Fruit fly (Drosophila melanogaster) whole organism, embryonic: ENCODE data around the gene SelG.
A peak's percentile ranks its signal among the peaks of the same experiment; 100 is the strongest.

Experiments
- Aef1 ChIP-seq: fragments of 200-800 bp; sonication (Bioruptor generic); IDR thresholded peaks from 3 replicates; pipeline ENCODE4 v1.3.6; 2022; ENCODE audit warnings: missing biosample characterization, missing genetic modification characterization
- CG10147 ChIP-seq: fragments of 200-800 bp; sonication (Bioruptor generic); optimal IDR thresholded peaks from 2 replicates; lab custom pipeline; 2019; ENCODE audit warnings: missing biosample characterization, mild to moderate bottlenecking, missing genetic modification characterization, moderate library complexity
- CG10366 ChIP-seq: fragments of 200-800 bp; sonication (Bioruptor generic); IDR thresholded peaks from 2 replicates; pipeline ENCODE4 v1.3.6; 2022; ENCODE audit warnings: missing biosample characterization, missing genetic modification characterization
- CG1233 ChIP-seq: fragments of 200-800 bp; sonication (Bioruptor generic); optimal IDR thresholded peaks from 4 replicates; lab custom pipeline; 2018; ENCODE audit warnings: missing biosample characterization, mild to moderate bottlenecking, missing genetic modification characterization
- CG14441 ChIP-seq: fragments of 200-800 bp; sonication (Bioruptor generic); IDR thresholded peaks from 2 replicates; pipeline ENCODE4 v1.3.6; 2022; ENCODE audit warnings: missing biosample characterization, missing genetic modification characterization
- CG1602 ChIP-seq: fragments of 200-800 bp; sonication (Bioruptor generic); optimal IDR thresholded peaks from 3 replicates; lab custom pipeline; 2016; ENCODE audit warnings: missing biosample characterization, missing genetic modification characterization
- CG17328 ChIP-seq: fragments of 200-800 bp; sonication (Bioruptor generic); IDR thresholded peaks from 2 replicates; pipeline ENCODE4 v1.3.6; 2022; ENCODE audit warnings: missing biosample characterization, missing genetic modification characterization
- CG17359 ChIP-seq: fragments of 200-800 bp; sonication (Bioruptor generic); optimal IDR thresholded peaks from 3 replicates; lab custom pipeline; 2018; ENCODE audit warnings: missing biosample characterization, mild to moderate bottlenecking, missing genetic modification characterization, moderate library complexity
- CG17612 ChIP-seq: fragments of 200-800 bp; sonication (Bioruptor generic); IDR thresholded peaks from 2 replicates; pipeline ENCODE4 v1.3.6; 2022; ENCODE audit warnings: missing biosample characterization, missing genetic modification characterization
- CG17802 ChIP-seq: fragments of 200-800 bp; sonication (Bioruptor generic); optimal IDR thresholded peaks from 2 replicates; lab custom pipeline; 2018; ENCODE audit warnings: missing biosample characterization, mild to moderate bottlenecking, missing genetic modification characterization, moderate library complexity
- CG1792 ChIP-seq: fragments of 200-800 bp; sonication (Bioruptor generic); optimal IDR thresholded peaks from 2 replicates; lab custom pipeline; 2016; ENCODE audit warnings: missing biosample characterization, missing genetic modification characterization
- CG18262 ChIP-seq: fragments of 200-800 bp; optimal IDR thresholded peaks from 3 replicates; lab custom pipeline; 2019; ENCODE audit warnings: missing biosample characterization, mild to moderate bottlenecking, missing genetic modification characterization, moderate library complexity
- CG18599 ChIP-seq: fragments of 200-800 bp; sonication (Bioruptor generic); optimal IDR thresholded peaks from 3 replicates; lab custom pipeline; 2017; ENCODE audit warnings: missing biosample characterization, missing genetic modification characterization, mild to moderate bottlenecking, moderate library complexity, missing genetic modification reagents
- CG2120 ChIP-seq: fragments of 200-800 bp; sonication (Bioruptor generic); optimal IDR thresholded peaks from 3 replicates; lab custom pipeline; 2016; ENCODE audit warnings: missing biosample characterization, missing genetic modification characterization
- CG2712 ChIP-seq: fragments of 200-800 bp; optimal IDR thresholded peaks from 3 replicates; lab custom pipeline; 2019; ENCODE audit warnings: missing biosample characterization, mild to moderate bottlenecking, missing genetic modification characterization, moderate library complexity
- CG32772 ChIP-seq: fragments of 200-800 bp; sonication (Bioruptor generic); IDR thresholded peaks from 2 replicates; pipeline ENCODE4 v1.3.6; 2022; ENCODE audit warnings: missing biosample characterization, missing genetic modification characterization
- CG7745 ChIP-seq: fragments of 200-800 bp; sonication (Bioruptor generic); optimal IDR thresholded peaks from 2 replicates; lab custom pipeline; 2018; ENCODE audit warnings: missing biosample characterization, mild to moderate bottlenecking, missing genetic modification characterization, moderate library complexity
- CG7786 ChIP-seq: fragments of 200-800 bp; sonication (Bioruptor generic); optimal IDR thresholded peaks from 2 replicates; lab custom pipeline; 2016; ENCODE audit warnings: missing biosample characterization, missing genetic modification characterization
- CG8478 ChIP-seq: fragments of >200 bp; optimal IDR thresholded peaks from 2 replicates; lab custom pipeline; 2018
- CG8924 ChIP-seq: fragments of 200-800 bp; optimal IDR thresholded peaks from 3 replicates; lab custom pipeline; 2019; ENCODE audit warnings: missing biosample characterization, mild to moderate bottlenecking, missing genetic modification characterization, moderate library complexity
- Dip2 ChIP-seq: fragments of 200-800 bp; sonication (Bioruptor generic); IDR thresholded peaks from 2 replicates; pipeline ENCODE4 v1.3.6; 2022; ENCODE audit warnings: missing biosample characterization, missing genetic modification characterization
- Dip3 ChIP-seq: fragments of 200-800 bp; sonication (Bioruptor generic); optimal IDR thresholded peaks from 3 replicates; lab custom pipeline; 2016; ENCODE audit warnings: missing biosample characterization, missing genetic modification characterization
- E2f1 ChIP-seq: fragments of 200-800 bp; sonication (Bioruptor generic); IDR thresholded peaks from 2 replicates; pipeline ENCODE4 v1.3.6; 2022; ENCODE audit warnings: missing biosample characterization, missing genetic modification characterization
- Elba2 ChIP-seq: fragments of 200-800 bp; sonication (Bioruptor generic); optimal IDR thresholded peaks from 3 replicates; lab custom pipeline; 2016; ENCODE audit warnings: missing biosample characterization, missing genetic modification characterization
- H2.0 ChIP-seq: fragments of 200-800 bp; sonication (Bioruptor generic); IDR thresholded peaks from 2 replicates; pipeline ENCODE4 v1.3.6; 2022; ENCODE audit warnings: missing biosample characterization, missing genetic modification characterization
- HLH54F ChIP-seq: fragments of 200-800 bp; sonication (Bioruptor generic); optimal IDR thresholded peaks from 3 replicates; lab custom pipeline; 2016; ENCODE audit warnings: missing biosample characterization, missing genetic modification characterization
- Hr51 ChIP-seq, 2 experiments: fragments of 200-800 bp; sonication (Bioruptor generic); optimal IDR thresholded peaks; 2 replicates in 1 of 2; 3 replicates in 1 of 2; lab custom pipeline; 2016 to 2018; ENCODE audit warnings: missing biosample characterization in 2 of 2, missing genetic modification characterization in 2 of 2, mild to moderate bottlenecking in 1 of 2, moderate library complexity in 1 of 2
- Hsf ChIP-seq: fragments of 200-800 bp; sonication (Bioruptor generic); optimal IDR thresholded peaks from 3 replicates; lab custom pipeline; 2016; ENCODE audit warnings: missing biosample characterization, missing genetic modification characterization
- Mad ChIP-seq: fragments of 200-800 bp; sonication (Bioruptor generic); optimal IDR thresholded peaks from 2 replicates; lab custom pipeline; 2016; ENCODE audit warnings: missing biosample characterization, missing genetic modification characterization
- NK7.1 ChIP-seq: fragments of 200-800 bp; sonication (Bioruptor generic); optimal IDR thresholded peaks from 3 replicates; lab custom pipeline; 2016; ENCODE audit warnings: missing biosample characterization, missing genetic modification characterization
- Nf-YA ChIP-seq: fragments of 200-800 bp; sonication (Bioruptor generic); IDR thresholded peaks from 2 replicates; pipeline ENCODE4 v1.3.6; 2022; ENCODE audit warnings: missing biosample characterization, missing genetic modification characterization
- Sox102F ChIP-seq: fragments of 200-800 bp; sonication (Bioruptor generic); optimal IDR thresholded peaks from 2 replicates; lab custom pipeline; 2018; ENCODE audit warnings: missing biosample characterization, mild to moderate bottlenecking, missing genetic modification characterization, moderate library complexity
- Xrp1 ChIP-seq: fragments of 200-800 bp; sonication (Bioruptor generic); IDR thresholded peaks from 2 replicates; pipeline ENCODE4 v1.3.6; 2022; ENCODE audit warnings: missing biosample characterization, missing genetic modification characterization
- ara ChIP-seq: fragments of 200-800 bp; sonication (Bioruptor generic); IDR thresholded peaks from 2 replicates; pipeline ENCODE4 v1.3.6; 2022; ENCODE audit warnings: missing biosample characterization, missing genetic modification characterization
- caup ChIP-seq: fragments of 200-800 bp; sonication (Bioruptor generic); optimal IDR thresholded peaks from 3 replicates; lab custom pipeline; 2017; ENCODE audit warnings: missing biosample characterization, mild to moderate bottlenecking, missing genetic modification characterization, moderate library complexity; ENCODE audit not compliant: severe bottlenecking
- cg ChIP-seq: fragments of 200-800 bp; sonication (Bioruptor generic); optimal IDR thresholded peaks from 3 replicates; lab custom pipeline; 2019; ENCODE audit warnings: missing biosample characterization, mild to moderate bottlenecking, missing genetic modification characterization, moderate library complexity
- eyg ChIP-seq: fragments of 200-800 bp; sonication (Bioruptor generic); optimal IDR thresholded peaks from 3 replicates; lab custom pipeline; 2016; ENCODE audit warnings: missing biosample characterization, missing genetic modification characterization
- fd102C ChIP-seq: fragments of 200-800 bp; sonication (Bioruptor generic); optimal IDR thresholded peaks from 2 replicates; lab custom pipeline; 2018; ENCODE audit warnings: missing biosample characterization, mild to moderate bottlenecking, missing genetic modification characterization, moderate library complexity
- ind ChIP-seq: fragments of 200-800 bp; sonication (Bioruptor generic); optimal IDR thresholded peaks from 3 replicates; lab custom pipeline; 2016; ENCODE audit warnings: missing biosample characterization, missing genetic modification characterization
- insv ChIP-seq, 2 experiments: fragments of 200-800 bp; sonication (Bioruptor generic); optimal IDR thresholded peaks; 3 replicates each; lab custom pipeline; 2016 to 2018; ENCODE audit warnings: missing biosample characterization in 2 of 2, missing genetic modification characterization in 2 of 2
- lab ChIP-seq: fragments of 200-800 bp; sonication (Bioruptor generic); optimal IDR thresholded peaks from 3 replicates; lab custom pipeline; 2017; ENCODE audit warnings: missing biosample characterization, missing genetic modification characterization, mild to moderate bottlenecking, moderate library complexity, missing genetic modification reagents
- mam ChIP-seq: fragments of 200-800 bp; sonication (Bioruptor generic); optimal IDR thresholded peaks from 3 replicates; lab custom pipeline; 2016; ENCODE audit warnings: missing biosample characterization, missing genetic modification characterization
- otp ChIP-seq: fragments of 200-800 bp; sonication (Bioruptor generic); IDR thresholded peaks from 3 replicates; pipeline ENCODE4, ENCODE4 v1.3.6; 2022; ENCODE audit warnings: missing biosample characterization, missing genetic modification characterization
- run ChIP-seq: fragments of 200-800 bp; sonication (Bioruptor generic); optimal IDR thresholded peaks from 3 replicates; lab custom pipeline; 2018; ENCODE audit warnings: missing biosample characterization, mild to moderate bottlenecking, missing genetic modification characterization
- scrt ChIP-seq: fragments of 200-800 bp; sonication (Bioruptor generic); optimal IDR thresholded peaks from 2 replicates; lab custom pipeline; 2018; ENCODE audit warnings: missing biosample characterization, mild to moderate bottlenecking, missing genetic modification characterization, moderate library complexity
- sens ChIP-seq: fragments of 200-800 bp; sonication (Bioruptor generic); peaks from one replicate; lab custom pipeline; 2016; ENCODE audit warnings: missing biosample characterization, missing genetic modification characterization
- seq ChIP-seq: fragments of 200-800 bp; sonication (Bioruptor generic); IDR thresholded peaks from 2 replicates; pipeline ENCODE4 v1.3.6; 2022; ENCODE audit warnings: missing biosample characterization, missing genetic modification characterization
- trh ChIP-seq: fragments of 200-800 bp; sonication (Bioruptor generic); optimal IDR thresholded peaks from 2 replicates; lab custom pipeline; 2016; ENCODE audit warnings: missing biosample characterization, missing genetic modification characterization
- tup ChIP-seq: fragments of 200-800 bp; sonication (Bioruptor generic); optimal IDR thresholded peaks from 2 replicates; lab custom pipeline; 2016; ENCODE audit warnings: missing biosample characterization, mild to moderate bottlenecking, missing genetic modification characterization, moderate library complexity
- vvl ChIP-seq: fragments of 200-800 bp; sonication (Bioruptor generic); IDR thresholded peaks from 2 replicates; pipeline ENCODE4 v1.3.6; 2022; ENCODE audit warnings: missing biosample characterization, missing genetic modification characterization

The SelG gene

dm6 chrX:11848507-11849264 lies 38.4 kb upstream of the SelG start (continued):
- TF ChIP-seq lab (GFP tag; lab: Kevin White, UChicago): peak; percentile 53
- TF ChIP-seq H2.0 (GFP tag; lab: Robert Waterston, UW): 0 out of 2 replicates have a peak, but pooled peaks have one; percentile 41
- TF ChIP-seq vvl (GFP tag; lab: Robert Waterston, UW): peak; percentile 85
- TF ChIP-seq CG10147 (GFP tag; lab: Kevin White, UChicago): peak; percentile 5
- no peak for TF ChIP-seq NK7.1 (GFP tag; lab: Kevin White, UChicago)
- no peak for TF ChIP-seq insv (GFP tag; optimal IDR thresholded peaks at IDR 0.05; lab: Kevin White, UChicago)
- peak; percentile 31 for TF ChIP-seq scrt (GFP tag; lab: Kevin White, UChicago)
- peak in 1 of 2 experiments; percentile 78 for TF ChIP-seq Hr51 (GFP tag; optimal IDR thresholded peaks at IDR 0.05; lab: Kevin White, UChicago)
- TF ChIP-seq cg (GFP tag; lab: Kevin White, UChicago): no peak
- TF ChIP-seq tup (GFP tag; lab: Kevin White, UChicago): no peak
- TF ChIP-seq ara (GFP tag; lab: Robert Waterston, UW): no peak
- TF ChIP-seq HLH54F (GFP tag; lab: Kevin White, UChicago): no peak
- no peak for TF ChIP-seq CG7745 (tag; lab: Kevin White, UChicago)
- TF ChIP-seq E2f1 (GFP tag; lab: Robert Waterston, UW): peak; percentile 43; the same call in 1 of the 2 replicates
- TF ChIP-seq CG17612: no peak
- TF ChIP-seq Dip2 (GFP tag; lab: Robert Waterston, UW): no peak
- TF ChIP-seq Xrp1 (GFP tag; lab: Robert Waterston, UW): peak; percentile 65; the same call in 1 of the 2 replicates
- 0 out of 2 replicates have a peak, but pooled peaks have one; percentile 28 for TF ChIP-seq Nf-YA
- 0 out of 3 replicates have a peak, but pooled peaks have one; percentile 28 for TF ChIP-seq Aef1 (GFP tag; lab: Robert Waterston, UW)
- TF ChIP-seq CG2712 (tag; lab: Kevin White, UChicago): peak; percentile 53
- peak; percentile 57 for TF ChIP-seq CG17328
- TF ChIP-seq otp (GFP tag; lab: Robert Waterston, UW): 0 out of 3 replicates have a peak, but pooled peaks have one; percentile 20
- TF ChIP-seq CG17802 (tag; lab: Kevin White, UChicago): no peak
- TF ChIP-seq CG32772 (GFP tag; lab: Robert Waterston, UW): peak; percentile 35
- peak; percentile 16; the same call in 1 of the 2 replicates for TF ChIP-seq CG14441 (GFP tag; lab: Robert Waterston, UW)
- TF ChIP-seq Sox102F (GFP tag; lab: Kevin White, UChicago): peak; percentile 79
- TF ChIP-seq CG2120 (GFP tag; lab: Kevin White, UChicago): peak; percentile 31
- no peak for TF ChIP-seq CG1602 (GFP tag; lab: Kevin White, UChicago)
- peak; percentile 26; the same call in 1 of the 2 replicates for TF ChIP-seq seq (GFP tag; lab: Robert Waterston, UW)
- TF ChIP-seq CG18262 (tag; lab: Kevin White, UChicago): peak; percentile 57
- no peak for TF ChIP-seq Mad (GFP tag; lab: Kevin White, UChicago)
- no peak for TF ChIP-seq mam
- TF ChIP-seq CG18599 (GFP tag; lab: Kevin White, UChicago): no peak
- no peak for TF ChIP-seq Elba2 (GFP tag; lab: Kevin White, UChicago)
- TF ChIP-seq fd102C (GFP tag; lab: Kevin White, UChicago): no peak
- peak; percentile 13 for TF ChIP-seq ind (GFP tag; lab: Kevin White, UChicago)
- TF ChIP-seq sens (GFP tag; lab: Kevin White, UChicago): peak; percentile 18
- TF ChIP-seq CG7786 (GFP tag; lab: Kevin White, UChicago): no peak
- no peak for TF ChIP-seq CG8478 (lab: Kevin White, UChicago)
- TF ChIP-seq CG1792 (GFP tag; lab: Kevin White, UChicago): no peak
- no peak for TF ChIP-seq Hsf (GFP tag; lab: Kevin White, UChicago)
- TF ChIP-seq trh (GFP tag; lab: Kevin White, UChicago): no peak
- TF ChIP-seq CG1233 (GFP tag; lab: Kevin White, UChicago): peak; percentile 16
- TF ChIP-seq CG10366 (GFP tag; lab: Robert Waterston, UW): peak; percentile 61
- no peak for TF ChIP-seq Dip3 (GFP tag; lab: Kevin White, UChicago)
- TF ChIP-seq run (tag; lab: Kevin White, UChicago): peak; percentile 30
- no peak for TF ChIP-seq eyg (GFP tag; lab: Kevin White, UChicago)
- peak; percentile 34 for TF ChIP-seq caup (GFP tag; lab: Kevin White, UChicago)
- TF ChIP-seq CG17359 (tag; lab: Kevin White, UChicago): peak; percentile 71
- TF ChIP-seq CG8924 (tag; lab: Kevin White, UChicago): peak; percentile 65
